Worm (Caenorhabditis elegans) whole organism, L4 larva: ENCODE results near the gene algn-12.

ENCODE experiments used
- F10B5.3 ChIP-seq: sonication (generic microtip); optimal IDR thresholded peaks from 2 replicates; lab custom pipeline; 2016; ENCODE audit warnings: mild to moderate bottlenecking, missing genetic modification characterization, missing compliant biosample characterization
- F26F4.8 ChIP-seq: fragments of 200-800 bp; sonication (Bioruptor generic); conservative IDR thresholded peaks from 2 replicates; pipeline ENCODE4 v1.3.6; 2022; ENCODE audit warnings: missing genetic modification characterization, missing compliant biosample characterization
- T26A8.4 ChIP-seq: fragments of 200-800 bp; sonication (Bioruptor generic); IDR thresholded peaks from 2 replicates; pipeline ENCODE4 v1.3.6; 2022; ENCODE audit warnings: missing genetic modification characterization, missing compliant biosample characterization
- Y105C5A.15 ChIP-seq: fragments of 200-800 bp; sonication (Bioruptor generic); IDR thresholded peaks from 2 replicates; pipeline ENCODE4 v1.3.6; 2022; ENCODE audit warnings: missing genetic modification characterization, missing compliant biosample characterization
- Y48G9A.11 ChIP-seq: fragments of 200-800 bp; sonication (Bioruptor generic); IDR thresholded peaks from 2 replicates; pipeline ENCODE4 v1.3.6; 2022; ENCODE audit warnings: missing genetic modification reagents, missing genetic modification characterization, missing compliant biosample characterization
- Y5F2A.4 ChIP-seq: fragments of 200-800 bp; sonication (Bioruptor generic); optimal IDR thresholded peaks from 2 replicates; lab custom pipeline; 2018; ENCODE audit warnings: mild to moderate bottlenecking, missing genetic modification characterization, missing compliant biosample characterization
- Y75B8A.6 ChIP-seq: fragments of 200-800 bp; sonication (Bioruptor generic); IDR thresholded peaks from 2 replicates; pipeline ENCODE4 v1.3.6; 2022; ENCODE audit warnings: missing genetic modification reagents, missing genetic modification characterization, missing compliant biosample characterization
- aly-2 ChIP-seq: sonication (generic microtip); optimal IDR thresholded peaks from 2 replicates; lab custom pipeline; 2018; ENCODE audit warnings: missing biosample characterization, missing genetic modification characterization
- ceh-32 ChIP-seq: sonication (generic microtip); optimal IDR thresholded peaks from 2 replicates; lab custom pipeline; 2016; ENCODE audit warnings: mild to moderate bottlenecking, missing genetic modification characterization, missing compliant biosample characterization; ENCODE audit not compliant: poor library complexity
- ctbp-1 ChIP-seq: fragments of 200-800 bp; sonication (Bioruptor generic); IDR thresholded peaks from 2 replicates; pipeline ENCODE4 v1.3.6; 2022; ENCODE audit warnings: missing genetic modification reagents, missing genetic modification characterization, missing compliant biosample characterization
- daf-16 ChIP-seq, 3 experiments: sonication (generic microtip); optimal IDR thresholded peaks; 2 replicates each; lab custom pipeline; 2016 to 2017; ENCODE audit warnings: missing genetic modification characterization in 3 of 3, missing genetic modification reagents in 3 of 3, mild to moderate bottlenecking in 2 of 3, missing compliant biosample characterization in 2 of 3, missing biosample characterization in 1 of 3, moderate library complexity in 1 of 3
- daf-19 ChIP-seq: fragments of 200-800 bp; sonication (Bioruptor generic); conservative IDR thresholded peaks from 2 replicates; pipeline ENCODE4 v1.3.6; 2022; ENCODE audit warnings: missing genetic modification characterization, missing compliant biosample characterization
- dpl-1 ChIP-seq: fragments of 150-350 bp; optimal IDR thresholded peaks from 2 replicates; lab custom pipeline; 2014; ENCODE audit warnings: missing biosample characterization, missing genetic modification reagents, missing genetic modification characterization
- egl-43 ChIP-seq: fragments of 200-800 bp; sonication (Bioruptor generic); IDR thresholded peaks from 2 replicates; pipeline ENCODE4 v1.3.6; 2022; ENCODE audit warnings: missing genetic modification reagents, missing genetic modification characterization, missing compliant biosample characterization
- fkh-10 ChIP-seq: fragments of 150-350 bp; optimal IDR thresholded peaks from 2 replicates; lab custom pipeline; 2014; ENCODE audit warnings: missing biosample characterization, missing genetic modification reagents, missing genetic modification characterization
- hmg-1.1 ChIP-seq: fragments of 200-800 bp; sonication (Bioruptor generic); IDR thresholded peaks from 2 replicates; pipeline ENCODE4 v1.3.6; 2022; ENCODE audit warnings: missing genetic modification reagents, missing genetic modification characterization, missing compliant biosample characterization
- lir-3 ChIP-seq: sonication (generic microtip); optimal IDR thresholded peaks from 2 replicates; lab custom pipeline; 2016; ENCODE audit warnings: mild to moderate bottlenecking, missing genetic modification characterization, missing compliant biosample characterization
- mdl-1 ChIP-seq, 2 experiments: fragments of 150-350 bp in 1 of 2; sonication (generic microtip) in 1 of 2; optimal IDR thresholded peaks; 2 replicates each; lab custom pipeline; 2014 to 2017; ENCODE audit warnings: missing biosample characterization in 2 of 2, missing genetic modification characterization in 2 of 2
- mxl-3 ChIP-seq: fragments of 200-800 bp; sonication (Bioruptor generic); optimal IDR thresholded peaks from 2 replicates; lab custom pipeline; 2018; ENCODE audit warnings: mild to moderate bottlenecking, missing genetic modification characterization, missing compliant biosample characterization
- nhr-10 ChIP-seq: fragments of 150-350 bp; optimal IDR thresholded peaks from 2 replicates; lab custom pipeline; 2014; ENCODE audit warnings: missing biosample characterization, missing genetic modification characterization
- nhr-102 ChIP-seq: sonication (generic microtip); optimal IDR thresholded peaks from 2 replicates; lab custom pipeline; 2016; ENCODE audit warnings: mild to moderate bottlenecking, missing genetic modification characterization, moderate library complexity, missing compliant biosample characterization
- nhr-111 ChIP-seq: fragments of 200-800 bp; sonication (Bioruptor generic); optimal IDR thresholded peaks from 2 replicates; lab custom pipeline; 2018; ENCODE audit warnings: mild to moderate bottlenecking, missing genetic modification characterization, missing compliant biosample characterization
- nhr-25 ChIP-seq: sonication (generic microtip); optimal IDR thresholded peaks from 2 replicates; lab custom pipeline; 2017; ENCODE audit warnings: missing genetic modification characterization, mild to moderate bottlenecking, missing compliant biosample characterization, antibody characterized with exemption, moderate library complexity, borderline replicate concordance; ENCODE audit not compliant: insufficient read depth
- nhr-28 ChIP-seq: fragments of 150-350 bp; optimal IDR thresholded peaks from 2 replicates; lab custom pipeline; 2014; ENCODE audit warnings: missing biosample characterization, missing genetic modification characterization
- nhr-42 ChIP-seq: fragments of 200-800 bp; sonication (Bioruptor generic); IDR thresholded peaks from 2 replicates; pipeline ENCODE4 v1.3.6; 2022; ENCODE audit warnings: missing genetic modification characterization, missing compliant biosample characterization
- nhr-48 ChIP-seq: sonication (generic microtip); optimal IDR thresholded peaks from 2 replicates; lab custom pipeline; 2016; ENCODE audit warnings: mild to moderate bottlenecking, missing genetic modification characterization, missing compliant biosample characterization
- nhr-77 ChIP-seq: fragments of 150-350 bp; optimal IDR thresholded peaks from 2 replicates; lab custom pipeline; 2014; ENCODE audit warnings: missing biosample characterization, missing genetic modification characterization
- pqm-1 ChIP-seq: sonication (generic microtip); optimal IDR thresholded peaks from 2 replicates; lab custom pipeline; 2017; ENCODE audit warnings: missing biosample characterization, missing genetic modification characterization
- sdz-12 ChIP-seq: fragments of 200-800 bp; sonication (Bioruptor generic); optimal IDR thresholded peaks from 2 replicates; lab custom pipeline; 2018; ENCODE audit warnings: mild to moderate bottlenecking, missing genetic modification characterization, missing compliant biosample characterization
- skn-1 ChIP-seq: fragments of 150-350 bp; optimal IDR thresholded peaks from 2 replicates; lab custom pipeline; 2014; ENCODE audit warnings: missing biosample characterization, missing genetic modification characterization
- tag-97 ChIP-seq: fragments of 200-800 bp; sonication (Bioruptor generic); IDR thresholded peaks from 2 replicates; pipeline ENCODE4 v1.3.6; 2022; ENCODE audit warnings: missing genetic modification characterization, missing compliant biosample characterization
- tra-1 ChIP-seq: fragments of 200-800 bp; sonication (Bioruptor generic); IDR thresholded peaks from 2 replicates; pipeline ENCODE4 v1.3.6; 2022; ENCODE audit warnings: missing genetic modification reagents, missing genetic modification characterization, missing compliant biosample characterization
- unc-62 ChIP-seq, 3 experiments: fragments of 150-350 bp in 1 of 3; sonication (generic microtip); optimal IDR thresholded peaks in 2 of 3; peaks in 1 of 3; 1 replicate in 1 of 3; 2 replicates in 2 of 3; lab custom pipeline; 2014 to 2017; ENCODE audit warnings: missing biosample characterization in 3 of 3, missing genetic modification characterization in 3 of 3, missing genetic modification reagents in 3 of 3, missing genotype in 1 of 3
- zag-1 ChIP-seq: fragments of 150-350 bp; optimal IDR thresholded peaks from 2 replicates; lab custom pipeline; 2014; ENCODE audit warnings: missing biosample characterization, missing genetic modification characterization

algn-12 gene

ce11 chrV:8073162-8073561 is 38.3 kb downstream of the algn-12 start:
- TF ChIP-seq nhr-28 (tag; lab: Kevin White, UChicago) = peak; percentile 52
- TF ChIP-seq tag-97 = no peak
- peak in 1 of 2 experiments; percentile 24 for TF ChIP-seq mdl-1 (tag; optimal IDR thresholded peaks at IDR 0.05; lab: Kevin White, UChicago)
- TF ChIP-seq nhr-77 = no peak
- peak in 1 of 2 experiments; percentile 80 for TF ChIP-seq unc-62 (GFP tag; optimal IDR thresholded peaks at IDR 0.05 in 1 of 2; lab: Kevin White, UChicago)
- no peak for TF ChIP-seq unc-62 (tag; optimal IDR thresholded peaks at IDR 0.05; lab: Kevin White, UChicago)

DNA sequence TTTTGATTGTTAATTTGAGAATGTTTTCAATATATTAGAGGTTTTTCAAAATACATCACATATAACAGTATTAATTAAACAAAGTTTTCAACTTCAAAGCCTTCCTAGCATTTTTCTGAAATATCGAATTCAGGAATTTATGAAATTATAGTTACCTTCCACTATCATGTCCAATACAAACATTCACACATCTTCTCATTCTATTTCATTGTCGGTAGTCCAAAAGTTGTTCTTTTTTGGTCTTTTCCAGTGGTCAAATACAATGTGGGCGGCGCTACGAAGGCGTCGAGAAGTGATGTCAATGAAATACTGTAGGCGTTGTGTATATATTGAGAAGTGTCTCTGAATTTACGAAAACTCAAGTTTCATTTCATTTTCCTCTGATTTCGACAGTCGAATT is 40.8 kb downstream of the algn-12 start, which contains the start of gene catp-3:
Gene catp-3 (plus strand): TSS at position 301 of the 400 bp plus-strand sequence.
- TF ChIP-seq Y75B8A.6 (GFP tag; lab: Robert Waterston, UW) (no peak), F26F4.8 (GFP tag; lab: Robert Waterston, UW) (no peak), nhr-111 (GFP tag; lab: Kevin White, UChicago) (no peak), ceh-32 (no peak), tra-1 (GFP tag; lab: Robert Waterston, UW) (no peak)

ce11 chrV:8079813-8080212 is 44.9 kb downstream of the algn-12 start:
- TF ChIP-seq daf-19 (no peak), F10B5.3 (tag; lab: Kevin White, UChicago) (no peak), pqm-1 (tag; lab: Kevin White, UChicago) (no peak), nhr-48 (tag; lab: Kevin White, UChicago) (peak; percentile 18), nhr-28 (tag; lab: Kevin White, UChicago) (peak; percentile 27), hmg-1.1 (no peak), nhr-25 (tag; lab: Kevin White, UChicago) (no peak), T26A8.4 (GFP tag; lab: Robert Waterston, UW) (no peak), mdl-1 (tag; optimal IDR thresholded peaks at IDR 0.05; lab: Kevin White, UChicago) (peak in 1 of 2 experiments; percentile 32), tag-97 (no peak)

DNA sequence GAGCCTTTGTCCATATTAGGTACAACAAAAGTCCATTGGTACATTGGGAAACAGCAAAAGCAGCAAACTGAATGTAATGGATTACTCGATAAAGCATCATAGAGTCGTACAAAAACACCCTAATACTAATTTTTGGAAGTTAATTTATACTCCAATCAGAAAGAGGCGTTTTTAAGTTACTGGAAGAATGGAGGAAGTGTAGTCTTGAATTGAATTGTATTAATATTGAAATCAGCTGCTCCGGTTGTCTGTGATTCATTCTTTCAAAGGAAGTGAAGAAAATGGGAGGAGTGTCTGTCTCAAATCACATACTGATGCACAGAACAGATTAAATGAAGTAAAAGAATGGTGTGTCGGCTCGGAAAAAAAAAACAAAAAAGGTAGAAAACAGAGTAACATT is 46.7 kb downstream of the algn-12 start, which contains the start of gene str-131:
Gene str-131 (minus strand): TSS at position 101 of the 400 bp plus-strand sequence.
- TF ChIP-seq lir-3 (tag; lab: Kevin White, UChicago) = no peak
- TF ChIP-seq egl-43 (GFP tag; lab: Robert Waterston, UW) = no peak
- TF ChIP-seq nhr-10 (tag; lab: Kevin White, UChicago) = no peak
- TF ChIP-seq nhr-102 (tag; lab: Kevin White, UChicago) = no peak
- no peak for TF ChIP-seq dpl-1 (GFP tag; lab: Kevin White, UChicago)

DNA sequence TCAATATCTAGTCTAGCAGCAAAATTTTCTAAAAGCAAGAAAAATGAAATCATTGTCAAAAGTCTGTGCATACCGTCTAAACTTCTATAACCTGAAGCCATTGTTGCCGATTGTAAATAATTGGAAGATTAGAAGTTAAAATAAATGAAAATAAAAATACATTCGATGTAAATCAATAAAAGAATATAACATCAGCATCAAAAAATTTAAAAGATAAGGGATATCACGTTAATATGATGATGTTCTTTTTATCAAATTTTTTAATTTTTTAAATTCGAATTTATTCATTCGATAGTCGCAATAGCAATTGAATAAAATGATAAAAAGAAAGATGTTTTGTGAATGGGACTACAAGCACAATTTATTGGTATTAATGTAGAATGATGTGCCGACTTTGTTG is 50.2 kb downstream of the algn-12 start, which contains the start of gene C09H5.7:
Gene C09H5.7 (minus strand): TSS at position 101 of the 400 bp plus-strand sequence.
- TF ChIP-seq tra-1 (GFP tag; lab: Robert Waterston, UW) = no peak
- TF ChIP-seq Y5F2A.4 (GFP tag; lab: Kevin White, UChicago) = no peak
- TF ChIP-seq Y48G9A.11 (GFP tag; lab: Robert Waterston, UW) = no peak
- TF ChIP-seq ctbp-1 (GFP tag; lab: Robert Waterston, UW) = no peak
- no peak for TF ChIP-seq nhr-10 (tag; lab: Kevin White, UChicago)
- no peak for TF ChIP-seq skn-1 (tag; lab: Kevin White, UChicago)
- TF ChIP-seq zag-1 (tag; lab: Kevin White, UChicago) = no peak
- no peak for TF ChIP-seq Y105C5A.15 (GFP tag; lab: Robert Waterston, UW)
- no peak for TF ChIP-seq tag-97
- TF ChIP-seq nhr-42 (GFP tag; lab: Robert Waterston, UW) = no peak
- TF ChIP-seq unc-62 (GFP tag; optimal IDR thresholded peaks at IDR 0.05 in 1 of 2; lab: Kevin White, UChicago) = no peak
- TF ChIP-seq unc-62 (tag; optimal IDR thresholded peaks at IDR 0.05; lab: Kevin White, UChicago) = no peak
- no peak for TF ChIP-seq aly-2 (tag; lab: Kevin White, UChicago)
- TF ChIP-seq daf-16 (GFP tag; optimal IDR thresholded peaks at IDR 0.05; lab: Kevin White, UChicago) = no peak
- TF ChIP-seq daf-16 (tag; optimal IDR thresholded peaks at IDR 0.05; lab: Kevin White, UChicago) = no peak
- no peak for TF ChIP-seq sdz-12 (GFP tag; lab: Kevin White, UChicago)
- no peak for TF ChIP-seq mxl-3
- TF ChIP-seq fkh-10 (GFP tag; lab: Kevin White, UChicago) = no peak
- TF ChIP-seq, all 104 proteins: peak for 0
